Worm (Caenorhabditis elegans): ENCODE data around the gene Y54G2A.52.
A peak's percentile ranks its signal among the peaks of the same experiment; 100 is the strongest.

The Y54G2A.52 gene

DNA sequence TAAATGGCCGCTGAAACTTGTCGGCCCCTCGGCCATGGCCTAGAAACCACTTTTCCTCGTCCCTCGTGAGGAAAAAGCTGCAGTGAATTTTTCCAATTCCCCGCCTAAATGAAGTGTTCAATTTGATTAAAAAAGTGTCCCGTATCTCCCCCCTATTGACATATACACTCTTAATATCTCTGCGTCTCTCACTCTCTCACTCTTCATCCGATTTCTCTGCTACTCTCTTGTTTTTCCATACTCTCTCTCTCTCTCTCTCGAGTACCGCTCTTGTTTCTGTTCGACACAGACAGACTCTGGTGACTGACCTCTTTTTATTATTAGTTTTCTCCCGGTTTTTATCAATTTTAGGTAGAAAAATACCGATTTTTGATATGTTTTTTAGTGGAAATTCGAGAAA, 13.4 kb downstream of the Y54G2A.52 start (continued):
- TF ChIP-seq ama-1 (optimal IDR thresholded peaks at IDR 0.05): no peak
- no peak for TF ChIP-seq ama-1 (GFP tag; optimal IDR thresholded peaks at IDR 0.05)
- no peak for TF ChIP-seq dpff-1 (tag; optimal IDR thresholded peaks at IDR 0.05)
- no peak for TF ChIP-seq lag-1 (GFP tag; IDR thresholded peaks at IDR 0.05)
- no peak for TF ChIP-seq F23B12.7 (tag; optimal IDR thresholded peaks at IDR 0.05; ENCODE audit: insufficient read depth)

DNA sequence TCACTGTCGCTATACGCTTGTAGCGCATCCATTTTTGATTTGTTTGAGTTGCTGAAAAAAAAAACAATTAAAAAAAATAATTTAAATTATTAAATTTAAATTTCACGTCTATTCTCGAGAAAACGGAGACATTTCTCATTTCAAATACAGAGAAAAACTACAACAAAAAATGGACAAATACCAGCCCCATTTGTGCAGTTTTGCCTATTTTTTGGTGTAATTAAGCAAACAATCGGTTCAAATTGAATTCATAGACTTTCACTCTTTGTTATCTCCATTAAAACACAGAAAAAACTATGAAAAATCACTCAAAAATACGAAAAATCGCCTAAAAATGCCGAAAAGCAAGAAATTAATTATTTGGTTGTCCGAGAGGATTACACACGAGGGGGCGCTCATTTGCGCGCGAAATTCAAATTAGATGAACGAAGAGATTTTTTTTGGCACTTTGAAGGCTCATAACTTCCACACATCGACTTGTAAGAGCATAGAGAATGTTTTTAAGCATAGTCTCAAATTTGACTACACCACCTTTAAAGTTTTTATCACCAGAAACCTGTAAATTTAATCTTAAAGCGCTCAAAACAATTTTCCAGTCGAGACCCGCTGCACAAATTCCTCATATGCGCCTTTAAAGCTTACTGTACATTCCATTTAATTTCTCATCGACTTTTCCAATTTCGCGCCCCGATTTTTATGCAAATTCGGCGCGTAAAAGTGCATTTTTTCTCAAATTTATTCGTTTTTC, 15.5 kb downstream of the Y54G2A.52 start, which contains the start of gene Y54G2A.12:
Y54G2A.12 (minus strand) TSS at position 51 of the 748 bp plus-strand sequence.
- 0 out of 2 replicates have a peak, but pooled peaks have one; percentile 27 for TF ChIP-seq pbrm-1 (GFP tag; IDR thresholded peaks at IDR 0.05)
- no peak for TF ChIP-seq ztf-18 (tag; optimal IDR thresholded peaks at IDR 0.05)
- peak; percentile 70; the same call in 1 of the 2 replicates for TF ChIP-seq ekl-4 (GFP tag; IDR thresholded peaks at IDR 0.05)
- TF ChIP-seq dox-1 (GFP tag; IDR thresholded peaks at IDR 0.05): peak; percentile 83
- no peak for TF ChIP-seq ceh-58 (GFP tag; IDR thresholded peaks at IDR 0.05)
- TF ChIP-seq unc-130 (GFP tag; optimal IDR thresholded peaks at IDR 0.05): peak; percentile 12
- TF ChIP-seq bed-2 (GFP tag; IDR thresholded peaks at IDR 0.05): no peak
- peak; percentile 88 for TF ChIP-seq madf-8 (GFP tag; conservative IDR thresholded peaks at IDR 0.05)
- peak; percentile 96 for TF ChIP-seq madf-6 (GFP tag; IDR thresholded peaks at IDR 0.05)
- TF ChIP-seq snpc-3.4 (tag; optimal IDR thresholded peaks at IDR 0.05): peak; percentile 53
- TF ChIP-seq F33H1.4 (GFP tag; IDR thresholded peaks at IDR 0.05): peak; percentile 93
- peak; percentile 94 for TF ChIP-seq efl-1 (GFP tag; optimal IDR thresholded peaks at IDR 0.05)
- TF ChIP-seq lsl-1 (GFP tag; optimal IDR thresholded peaks at IDR 0.05): peak; percentile 92
- TF ChIP-seq lin-26 (GFP tag; IDR thresholded peaks at IDR 0.05): no peak
- TF ChIP-seq D2030.7 (GFP tag; IDR thresholded peaks at IDR 0.05): peak; percentile 89
- peak; percentile 76 for TF ChIP-seq B0336.3 (GFP tag; IDR thresholded peaks at IDR 0.05)
- TF ChIP-seq ceh-91 (GFP tag; IDR thresholded peaks at IDR 0.05): peak; percentile 88
- TF ChIP-seq sptf-2 (GFP tag; optimal IDR thresholded peaks at IDR 0.05): no peak
- TF ChIP-seq nfyb-1 (GFP tag; IDR thresholded peaks at IDR 0.05): 0 out of 2 replicates have a peak, but pooled peaks have one; percentile 23
- no peak for TF ChIP-seq athp-1 (tag; optimal IDR thresholded peaks at IDR 0.05)
- peak; percentile 76 for TF ChIP-seq hsf-1 (GFP tag; IDR thresholded peaks at IDR 0.05)
- peak; percentile 42 for TF ChIP-seq mcd-1 (GFP tag; IDR thresholded peaks at IDR 0.05)
- TF ChIP-seq xnd-1 (tag; optimal IDR thresholded peaks at IDR 0.05): peak; percentile 97
- TF ChIP-seq dpl-1 (GFP tag; optimal IDR thresholded peaks at IDR 0.05): peak; percentile 69
- no peak for TF ChIP-seq T07F8.4 (tag; optimal IDR thresholded peaks at IDR 0.05)
- TF ChIP-seq ztf-28 (GFP tag; IDR thresholded peaks at IDR 0.05): 0 out of 2 replicates have a peak, but pooled peaks have one; percentile 66
- TF ChIP-seq tbp1 (GFP tag; optimal IDR thresholded peaks at IDR 0.05): peak; percentile 38
- no peak for TF ChIP-seq pha-4 (tag; optimal IDR thresholded peaks at IDR 0.05)
- TF ChIP-seq ceh-79 (tag; optimal IDR thresholded peaks at IDR 0.05): no peak
- peak; percentile 44; the same call in 1 of the 2 replicates for TF ChIP-seq hmg-1.2 (GFP tag; IDR thresholded peaks at IDR 0.05)
- TF ChIP-seq him-1 (tag; optimal IDR thresholded peaks at IDR 0.05): no peak
- TF ChIP-seq rcor-1 (GFP tag; IDR thresholded peaks at IDR 0.05): peak; percentile 32; the same call in 1 of the 2 replicates
- peak; percentile 89 for TF ChIP-seq lin-54 (GFP tag; optimal IDR thresholded peaks at IDR 0.05)
- no peak for TF ChIP-seq snpc-1.1 (tag; optimal IDR thresholded peaks at IDR 0.05; ENCODE audit: insufficient read depth)
- TF ChIP-seq Y53G8AR.9 (GFP tag; conservative IDR thresholded peaks at IDR 0.05): no peak
- 0 out of 2 replicates have a peak, but pooled peaks have one; percentile 19 for TF ChIP-seq ceh-100 (GFP tag; IDR thresholded peaks at IDR 0.05)
- no peak for TF ChIP-seq ccch-3 (GFP tag; optimal IDR thresholded peaks at IDR 0.05)
- TF ChIP-seq snpc-4 (GFP tag; optimal IDR thresholded peaks at IDR 0.05): no peak
- peak in 1 of 4 experiments; percentile 11 for TF ChIP-seq snpc-4 (tag; optimal IDR thresholded peaks at IDR 0.05)
- TF ChIP-seq lin-35 (GFP tag; optimal IDR thresholded peaks at IDR 0.05): peak in 1 of 3 experiments; percentile 17
- peak; percentile 19 for TF ChIP-seq hrde-1 (tag; optimal IDR thresholded peaks at IDR 0.05; ENCODE audit: borderline replicate concordance)

Data from whole organism, young adult.